Worm (Caenorhabditis elegans) whole organism, L4 larva: Measurements from ENCODE around the gene T05C1.3.

ENCODE experiments used
- F26F4.8 ChIP-seq: fragments of 200-800 bp; sonication (Bioruptor generic); conservative IDR thresholded peaks from 2 replicates; pipeline ENCODE4 v1.3.6; 2022; ENCODE audit warnings: missing genetic modification characterization, missing compliant biosample characterization
- F44E2.7 ChIP-seq: fragments of 200-800 bp; sonication (Bioruptor generic); IDR thresholded peaks from 2 replicates; pipeline ENCODE4 v2.1.2; 2022; ENCODE audit warnings: missing genetic modification characterization, missing compliant biosample characterization
- T20F7.1 ChIP-seq: fragments of 200-800 bp; sonication (Bioruptor generic); optimal IDR thresholded peaks from 2 replicates; lab custom pipeline; 2018; ENCODE audit warnings: mild to moderate bottlenecking, missing genetic modification characterization, missing compliant biosample characterization
- Y48G9A.11 ChIP-seq: fragments of 200-800 bp; sonication (Bioruptor generic); IDR thresholded peaks from 2 replicates; pipeline ENCODE4 v1.3.6; 2022; ENCODE audit warnings: missing genetic modification reagents, missing genetic modification characterization, missing compliant biosample characterization
- Y75B8A.6 ChIP-seq: fragments of 200-800 bp; sonication (Bioruptor generic); IDR thresholded peaks from 2 replicates; pipeline ENCODE4 v1.3.6; 2022; ENCODE audit warnings: missing genetic modification reagents, missing genetic modification characterization, missing compliant biosample characterization
- ZK337.2 ChIP-seq: fragments of 200-800 bp; sonication (Bioruptor generic); IDR thresholded peaks from 2 replicates; pipeline ENCODE4 v1.3.6; 2022; ENCODE audit warnings: missing genetic modification reagents, missing genetic modification characterization, missing compliant biosample characterization
- arid-1 ChIP-seq: fragments of 200-800 bp; sonication (Bioruptor generic); conservative IDR thresholded peaks from 2 replicates; pipeline ENCODE4 v1.3.6; 2022; ENCODE audit warnings: missing genetic modification reagents, missing genetic modification characterization, missing compliant biosample characterization
- attf-4 ChIP-seq: sonication (generic microtip); optimal IDR thresholded peaks from 3 replicates; lab custom pipeline; 2017; ENCODE audit warnings: missing biosample characterization, missing genetic modification characterization
- ces-1 ChIP-seq: fragments of 150-350 bp; sonication (generic microtip); optimal IDR thresholded peaks from 4 replicates; lab custom pipeline; 2014; ENCODE audit warnings: missing biosample characterization, missing genetic modification reagents, missing genetic modification characterization
- daf-12 ChIP-seq: fragments of 150-350 bp; optimal IDR thresholded peaks from 2 replicates; lab custom pipeline; 2014; ENCODE audit warnings: missing biosample characterization, missing genetic modification reagents, missing genetic modification characterization
- egl-43 ChIP-seq: fragments of 200-800 bp; sonication (Bioruptor generic); IDR thresholded peaks from 2 replicates; pipeline ENCODE4 v1.3.6; 2022; ENCODE audit warnings: missing genetic modification reagents, missing genetic modification characterization, missing compliant biosample characterization
- lin-1 ChIP-seq: fragments of 200-800 bp; sonication (Bioruptor generic); IDR thresholded peaks from 2 replicates; pipeline ENCODE4 v1.3.6; 2022; ENCODE audit warnings: missing genetic modification reagents, missing genetic modification characterization, missing compliant biosample characterization
- lin-38 ChIP-seq: fragments of 200-800 bp; sonication (Bioruptor generic); IDR thresholded peaks from 2 replicates; pipeline ENCODE4 v1.3.6; 2022; ENCODE audit warnings: missing genetic modification reagents, missing genetic modification characterization, missing compliant biosample characterization
- lin-39 ChIP-seq: fragments of 150-350 bp; optimal IDR thresholded peaks from 2 replicates; lab custom pipeline; 2014; ENCODE audit warnings: missing biosample characterization, missing genetic modification reagents, missing genetic modification characterization
- lsy-2 ChIP-seq, 2 experiments: fragments of 150-350 bp in 1 of 2; sonication (generic microtip) in 1 of 2; optimal IDR thresholded peaks; 2 replicates each; lab custom pipeline; 2014 to 2017; ENCODE audit warnings: missing biosample characterization in 2 of 2, missing genetic modification characterization in 2 of 2
- mep-1 ChIP-seq: fragments of 150-350 bp; sonication (generic microtip); optimal IDR thresholded peaks from 3 replicates; lab custom pipeline; 2014; ENCODE audit warnings: missing biosample characterization, missing genetic modification characterization
- mxl-3 ChIP-seq: fragments of 200-800 bp; sonication (Bioruptor generic); optimal IDR thresholded peaks from 2 replicates; lab custom pipeline; 2018; ENCODE audit warnings: mild to moderate bottlenecking, missing genetic modification characterization, missing compliant biosample characterization
- nhr-111 ChIP-seq: fragments of 200-800 bp; sonication (Bioruptor generic); optimal IDR thresholded peaks from 2 replicates; lab custom pipeline; 2018; ENCODE audit warnings: mild to moderate bottlenecking, missing genetic modification characterization, missing compliant biosample characterization
- nhr-237 ChIP-seq: sonication (generic microtip); optimal IDR thresholded peaks from 2 replicates; lab custom pipeline; 2017; ENCODE audit warnings: missing biosample characterization, missing genetic modification characterization
- nhr-25 ChIP-seq: sonication (generic microtip); optimal IDR thresholded peaks from 2 replicates; lab custom pipeline; 2017; ENCODE audit warnings: missing genetic modification characterization, mild to moderate bottlenecking, missing compliant biosample characterization, antibody characterized with exemption, moderate library complexity, borderline replicate concordance; ENCODE audit not compliant: insufficient read depth
- nhr-76 ChIP-seq: fragments of 150-350 bp; optimal IDR thresholded peaks from 2 replicates; lab custom pipeline; 2014; ENCODE audit warnings: missing biosample characterization, missing genetic modification characterization
- skn-1 ChIP-seq: fragments of 150-350 bp; optimal IDR thresholded peaks from 2 replicates; lab custom pipeline; 2014; ENCODE audit warnings: missing biosample characterization, missing genetic modification characterization
- snpc-1.2 ChIP-seq: fragments of 200-800 bp; sonication (Bioruptor generic); IDR thresholded peaks from 2 replicates; pipeline ENCODE4 v1.3.6; 2022; ENCODE audit warnings: missing genetic modification reagents, missing genetic modification characterization, missing compliant biosample characterization
- snpc-4 ChIP-seq: fragments of 150-350 bp; optimal IDR thresholded peaks from 2 replicates; lab custom pipeline; 2014; ENCODE audit warnings: missing biosample characterization, missing genetic modification characterization
- tag-97 ChIP-seq: fragments of 200-800 bp; sonication (Bioruptor generic); IDR thresholded peaks from 2 replicates; pipeline ENCODE4 v1.3.6; 2022; ENCODE audit warnings: missing genetic modification characterization, missing compliant biosample characterization
- tra-1 ChIP-seq: fragments of 200-800 bp; sonication (Bioruptor generic); IDR thresholded peaks from 2 replicates; pipeline ENCODE4 v1.3.6; 2022; ENCODE audit warnings: missing genetic modification reagents, missing genetic modification characterization, missing compliant biosample characterization
- unc-130 ChIP-seq: sonication (generic microtip); optimal IDR thresholded peaks from 2 replicates; lab custom pipeline; 2016; ENCODE audit warnings: missing genetic modification reagents, missing genetic modification characterization, missing compliant biosample characterization
- unc-62 ChIP-seq, 3 experiments: fragments of 150-350 bp in 1 of 3; sonication (generic microtip); optimal IDR thresholded peaks in 2 of 3; peaks in 1 of 3; 1 replicate in 1 of 3; 2 replicates in 2 of 3; lab custom pipeline; 2014 to 2017; ENCODE audit warnings: missing biosample characterization in 3 of 3, missing genetic modification characterization in 3 of 3, missing genetic modification reagents in 3 of 3, missing genotype in 1 of 3
- vab-7 ChIP-seq: fragments of 200-800 bp; sonication (Bioruptor generic); IDR thresholded peaks from 2 replicates; pipeline ENCODE4 v1.3.6; 2022; ENCODE audit warnings: missing genetic modification reagents, missing genetic modification characterization, missing compliant biosample characterization

The T05C1.3 gene

DNA sequence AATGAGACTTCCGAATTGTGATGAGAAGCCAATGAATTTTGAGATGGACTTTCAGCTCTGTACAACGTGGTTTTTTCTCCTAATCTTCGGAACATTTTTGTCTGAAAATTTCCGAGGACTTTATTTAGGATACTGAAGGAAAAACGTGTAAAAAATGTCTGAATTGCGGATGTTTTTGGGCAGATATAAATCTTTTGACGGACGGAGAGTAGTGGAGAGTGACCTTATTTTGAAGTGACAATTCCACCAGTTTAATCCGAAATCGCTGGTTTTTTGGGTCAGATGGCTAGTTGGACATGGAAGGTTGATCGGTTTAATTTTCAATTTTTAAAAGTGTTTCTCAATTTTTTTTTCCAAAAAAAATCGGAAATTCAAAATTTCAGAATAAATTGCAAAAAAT, at the start of gene T05C1.3:
TSS of gene T05C1.3 (minus strand) at position 101 of the 400 bp plus-strand sequence.
- TF ChIP-seq vab-7 (no peak), nhr-25 (tag; lab: Kevin White, UChicago) (no peak), F44E2.7 (GFP tag; lab: Robert Waterston, UW) (no peak), nhr-237 (tag; lab: Kevin White, UChicago) (no peak), mxl-3 (GFP tag; lab: Kevin White, UChicago) (no peak), ces-1 (GFP tag; lab: Kevin White, UChicago) (no peak), snpc-1.2 (GFP tag; lab: Robert Waterston, UW) (no peak), Y48G9A.11 (GFP tag; lab: Robert Waterston, UW) (no peak), F26F4.8 (GFP tag; lab: Robert Waterston, UW) (no peak), T20F7.1 (GFP tag; lab: Kevin White, UChicago) (no peak), nhr-111 (GFP tag; lab: Kevin White, UChicago) (no peak), ZK337.2 (GFP tag; lab: Robert Waterston, UW) (no peak), unc-130 (no peak)

- TF ChIP-seq vab-7: no peak
- TF ChIP-seq, all 104 proteins: peak for 0
These were observed 48.0 kb upstream of the T05C1.3 start, which contains the start of gene sra-33 for ce11 chrII:4537141-4537540. Gene sra-33 (minus strand): TSS chrII:4537241.

- TF ChIP-seq snpc-4 (tag; lab: Kevin White, UChicago) (no peak), lin-39 (no peak), tag-97 (GFP tag; lab: Robert Waterston, UW) (no peak), daf-12 (tag; lab: Kevin White, UChicago) (no peak)
These were observed 42.7 kb upstream of the T05C1.3 start, which contains the start of gene sra-32 for ce11 chrII:4531880-4532279. Gene sra-32 (minus strand): TSS chrII:4531980.

- no peak for TF ChIP-seq tra-1 (GFP tag; lab: Robert Waterston, UW)
- no peak for TF ChIP-seq F26F4.8 (GFP tag; lab: Robert Waterston, UW)
- TF ChIP-seq lsy-2 (tag; optimal IDR thresholded peaks at IDR 0.05; lab: Kevin White, UChicago): no peak
- no peak for TF ChIP-seq mep-1 (tag; lab: Kevin White, UChicago)
- TF ChIP-seq, all 104 proteins: peak for 0
These were observed 38.6 kb upstream of the T05C1.3 start, which contains the start of gene sra-35 for ce11 chrII:4527800-4528199. Gene sra-35 (minus strand): TSS chrII:4527900.

DNA sequence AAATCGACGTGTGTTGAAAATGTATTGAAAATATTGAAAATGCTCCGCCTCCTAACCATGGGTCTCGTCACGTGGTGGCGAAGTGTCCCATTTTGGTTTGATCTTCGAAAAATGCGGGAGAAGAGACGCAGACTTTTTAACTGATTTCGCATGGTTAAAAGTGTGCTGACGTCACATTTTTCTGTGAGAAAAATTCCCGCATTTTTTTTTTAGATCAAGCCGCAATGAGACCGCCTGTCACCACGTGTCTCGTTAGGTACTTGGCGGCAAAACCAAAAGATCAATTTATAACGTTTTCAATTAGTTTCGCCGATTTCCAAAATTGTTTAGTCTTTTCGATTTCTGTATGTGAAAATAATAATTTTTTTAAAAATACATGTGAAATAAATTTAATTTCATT, 36.0 kb upstream of the T05C1.3 start:
- no peak for TF ChIP-seq lin-38
- TF ChIP-seq unc-62 (GFP tag; optimal IDR thresholded peaks at IDR 0.05 in 1 of 2; lab: Kevin White, UChicago): peak in 1 of 2 experiments; percentile 21
- TF ChIP-seq unc-62 (tag; optimal IDR thresholded peaks at IDR 0.05; lab: Kevin White, UChicago): no peak
- TF ChIP-seq nhr-25 (tag; lab: Kevin White, UChicago): no peak
- 0 out of 2 replicates have a peak, but pooled peaks have one; percentile 22 for TF ChIP-seq Y75B8A.6 (GFP tag; lab: Robert Waterston, UW)

ce11 chrII:4523122-4523672, 34.0 kb upstream of the T05C1.3 start, which contains the start of the genes B0304.4 and B0304.2:
Gene B0304.4 (minus strand): TSS chrII:4523222.
Gene B0304.2 (plus strand): TSS chrII:4523622.
- no peak for TF ChIP-seq nhr-76 (tag; lab: Kevin White, UChicago)
- TF ChIP-seq egl-43 (GFP tag; lab: Robert Waterston, UW): no peak
- TF ChIP-seq lin-1 (GFP tag; lab: Robert Waterston, UW): no peak
- TF ChIP-seq lin-39: no peak
- no peak for TF ChIP-seq skn-1 (tag; lab: Kevin White, UChicago)
- TF ChIP-seq arid-1 (GFP tag; lab: Robert Waterston, UW): no peak
- TF ChIP-seq daf-12 (tag; lab: Kevin White, UChicago): no peak
- no peak for TF ChIP-seq attf-4 (tag; lab: Kevin White, UChicago)
- no peak for TF ChIP-seq unc-130
- TF ChIP-seq lsy-2 (tag; optimal IDR thresholded peaks at IDR 0.05; lab: Kevin White, UChicago): no peak
